Fruit fly (Drosophila melanogaster): ENCODE measurements around the gene PH4alphaNE2.

PH4alphaNE2 gene

dm6 chr3R:30461608-30462243 is 50.3 kb downstream of the PH4alphaNE2 start:
- TF ChIP-seq CG12605 (GFP tag; IDR thresholded peaks at IDR 0.05) (peak; percentile 65), Pif1B (GFP tag; optimal IDR thresholded peaks at IDR 0.05) (peak; percentile 48), CG10348 (GFP tag; IDR thresholded peaks at IDR 0.05) (no peak), Snoo (tag; optimal IDR thresholded peaks at IDR 0.05) (peak; percentile 36), CG15710 (tag; optimal IDR thresholded peaks at IDR 0.05) (peak; percentile 67), fd96Ca (GFP tag; IDR thresholded peaks at IDR 0.05) (no peak), Pif1A (GFP tag; optimal IDR thresholded peaks at IDR 0.05) (no peak), CG9948 (tag; optimal IDR thresholded peaks at IDR 0.05) (peak; percentile 55), gl (tag; optimal IDR thresholded peaks at IDR 0.05) (no peak), D1 (tag; optimal IDR thresholded peaks at IDR 0.05) (no peak), CG13204 (GFP tag; optimal IDR thresholded peaks at IDR 0.05) (peak; percentile 59), CG32121 (GFP tag; IDR thresholded peaks at IDR 0.05) (peak; percentile 63), CG17806 (tag; optimal IDR thresholded peaks at IDR 0.05) (peak; percentile 58), CG14655 (GFP tag; optimal IDR thresholded peaks at IDR 0.05) (no peak), CG8301 (tag; optimal IDR thresholded peaks at IDR 0.05) (peak; percentile 63), EcR (GFP tag; optimal IDR thresholded peaks at IDR 0.05) (peak; percentile 58), CG4496 (GFP tag; IDR thresholded peaks at IDR 0.05) (peak; percentile 41; the same call in 2 of the 3 replicates), rn (GFP tag; IDR thresholded peaks at IDR 0.05) (no peak), CG34367 (tag; optimal IDR thresholded peaks at IDR 0.05) (peak; percentile 58), CG8159 (tag; optimal IDR thresholded peaks at IDR 0.05) (peak; percentile 66), Ets98B (GFP tag; IDR thresholded peaks at IDR 0.05) (peak; percentile 56; the same call in 1 of the 2 replicates)

- no peak for TF ChIP-seq Pif1A (GFP tag; optimal IDR thresholded peaks at IDR 0.05)
- TF ChIP-seq CG4496 (GFP tag; IDR thresholded peaks at IDR 0.05): 0 out of 3 replicates have a peak, but pooled peaks have one; percentile 13
- 0 out of 2 replicates have a peak, but pooled peaks have one; percentile 41 for TF ChIP-seq CG32121 (GFP tag; IDR thresholded peaks at IDR 0.05)
- no peak for TF ChIP-seq CG8301 (tag; optimal IDR thresholded peaks at IDR 0.05)
Observed at dm6 chr3R:30460187-30460586, 51.8 kb downstream of the PH4alphaNE2 start.

Data from whole organism, pupa.